Fruit fly (Drosophila melanogaster) S2 (cell line): ENCODE results near the gene Cpr72Ea.

ENCODE experiments used
- CG8478 ChIP-seq: fragments of >200 bp; optimal IDR thresholded peaks from 2 replicates; lab custom pipeline; 2018
- CTCF ChIP-seq, 2 experiments: fragments of >200 bp; optimal IDR thresholded peaks; 2 replicates each; lab custom pipeline; 2018

- TF ChIP-seq CG8478 (no peak), CTCF (optimal IDR thresholded peaks at IDR 0.05; lab: Kevin White, UChicago) (no peak)
Measured at dm6 chr3L:16410234-16411119, 48.1 kb downstream of the Cpr72Ea start.
